Worm (Caenorhabditis elegans): ENCODE results near the gene nex-1.
A peak's percentile ranks its signal among the peaks of the same experiment; 100 is the strongest.

nex-1 gene

DNA sequence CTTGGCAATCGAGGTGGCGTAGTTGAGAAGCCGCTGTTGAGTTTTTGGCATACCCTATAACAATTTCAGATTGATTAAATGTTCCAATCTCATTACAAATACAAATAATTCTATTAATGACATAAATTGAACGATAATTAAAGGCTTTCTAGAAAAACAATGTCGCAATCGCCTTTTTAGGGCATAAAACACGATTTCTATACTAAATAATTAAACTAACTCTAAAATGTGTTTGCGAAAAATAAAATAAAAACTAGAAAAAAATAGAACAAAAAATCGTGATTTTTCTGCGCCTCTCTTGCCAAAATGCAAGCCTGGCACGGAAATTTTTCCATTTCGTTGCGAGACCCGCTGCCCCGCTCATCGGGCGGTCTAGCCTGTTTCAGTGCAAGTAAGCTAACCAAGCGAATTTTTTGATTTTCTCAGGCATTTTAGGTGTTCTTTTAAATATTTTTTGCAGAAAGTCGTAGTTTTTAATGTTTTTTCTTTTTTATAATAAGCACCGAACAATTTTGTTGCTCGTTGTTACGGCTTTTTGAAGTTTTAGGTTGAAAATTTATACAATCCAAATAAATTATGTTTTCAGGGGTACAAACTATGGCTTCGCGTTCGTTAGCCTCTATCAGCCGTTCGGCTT, 2.5 kb downstream of the nex-1 start, which contains the start of the genes C34E10.12, C34E10.10 and atp-2:
TSS of gene C34E10.12 (minus strand) at position 51 of the 637 bp plus-strand sequence.
TSS of gene C34E10.10 (minus strand) at position 54 of the 637 bp plus-strand sequence.
TSS of gene atp-2 (plus strand) at position 587 of the 637 bp plus-strand sequence.
- TF ChIP-seq lsy-12 (tag; optimal IDR thresholded peaks at IDR 0.05), result peak; percentile 77
- TF ChIP-seq egl-27 (tag; optimal IDR thresholded peaks at IDR 0.05), result no peak
- TF ChIP-seq ceh-9 (tag; optimal IDR thresholded peaks at IDR 0.05), result no peak
- peak; percentile 25 for TF ChIP-seq ztf-4 (tag; optimal IDR thresholded peaks at IDR 0.05)
- no peak for TF ChIP-seq nhr-77 (tag; optimal IDR thresholded peaks at IDR 0.05)
- no peak for TF ChIP-seq eor-1 (tag; optimal IDR thresholded peaks at IDR 0.05)
- no peak for TF ChIP-seq ceh-28 (tag; optimal IDR thresholded peaks at IDR 0.05)
- TF ChIP-seq nhr-12 (tag; optimal IDR thresholded peaks at IDR 0.05), result no peak
- TF ChIP-seq unc-39 (tag; optimal IDR thresholded peaks at IDR 0.05), result no peak
- TF ChIP-seq ztf-11 (tag; optimal IDR thresholded peaks at IDR 0.05), result no peak
- TF ChIP-seq lin-15B (tag; optimal IDR thresholded peaks at IDR 0.05), result peak; percentile 95
- TF ChIP-seq R02D3.7 (tag; optimal IDR thresholded peaks at IDR 0.05), result peak; percentile 50
- peak; percentile 33 for TF ChIP-seq fkh-10 (GFP tag; optimal IDR thresholded peaks at IDR 0.05)
- peak; percentile 93 for TF ChIP-seq nfya-1 (tag; optimal IDR thresholded peaks at IDR 0.05; ENCODE audit: insufficient read depth)
- TF ChIP-seq nhr-43 (tag; optimal IDR thresholded peaks at IDR 0.05; ENCODE audit: poor library complexity, severe bottlenecking), result peak; percentile 80
- TF ChIP-seq nhr-76 (tag; optimal IDR thresholded peaks at IDR 0.05), result no peak
- TF ChIP-seq zag-1 (tag; optimal IDR thresholded peaks at IDR 0.05), result no peak
- TF ChIP-seq hmg-11 (tag; optimal IDR thresholded peaks at IDR 0.05), result peak; percentile 91
- peak; percentile 78 for TF ChIP-seq nhr-25 (tag; optimal IDR thresholded peaks at IDR 0.05)
- TF ChIP-seq elt-3 (tag; optimal IDR thresholded peaks at IDR 0.05), result no peak
- peak; percentile 57 for TF ChIP-seq skn-1 (tag; optimal IDR thresholded peaks at IDR 0.05)
- TF ChIP-seq nhr-67 (tag; optimal IDR thresholded peaks at IDR 0.05), result no peak
- peak; percentile 62 for TF ChIP-seq elt-2 (tag; optimal IDR thresholded peaks at IDR 0.05)
- TF ChIP-seq jun-1 (tag; optimal IDR thresholded peaks at IDR 0.05), result peak; percentile 2
- no peak for TF ChIP-seq sea-2 (GFP tag; optimal IDR thresholded peaks at IDR 0.05)
- TF ChIP-seq mml-1 (tag; optimal IDR thresholded peaks at IDR 0.05), result no peak
- TF ChIP-seq nhr-23 (tag; optimal IDR thresholded peaks at IDR 0.05), result peak; percentile 92
- TF ChIP-seq nhr-11 (tag; optimal IDR thresholded peaks at IDR 0.05), result peak; percentile 30
- TF ChIP-seq ceh-82 (tag; optimal IDR thresholded peaks at IDR 0.05), result peak; percentile 9
- no peak for TF ChIP-seq mdl-1 (tag; optimal IDR thresholded peaks at IDR 0.05)
- peak; percentile 94 for TF ChIP-seq lin-39 (tag; optimal IDR thresholded peaks at IDR 0.05)
- no peak for TF ChIP-seq elt-1 (tag; optimal IDR thresholded peaks at IDR 0.05)
- peak; percentile 97 for TF ChIP-seq pha-4 (tag; optimal IDR thresholded peaks at IDR 0.05)
- TF ChIP-seq ama-1 (optimal IDR thresholded peaks at IDR 0.05), result peak; percentile 42
- TF ChIP-seq daf-12 (tag; optimal IDR thresholded peaks at IDR 0.05), result no peak
- no peak for TF ChIP-seq nhr-237 (tag; optimal IDR thresholded peaks at IDR 0.05)
- no peak for TF ChIP-seq fos-1 (tag; optimal IDR thresholded peaks at IDR 0.05)
- peak; percentile 29 for TF ChIP-seq tbx-2 (tag; optimal IDR thresholded peaks at IDR 0.05)
- no peak for TF ChIP-seq unc-62 (GFP tag; optimal IDR thresholded peaks at IDR 0.05)
- no peak for TF ChIP-seq fkh-2 (tag; optimal IDR thresholded peaks at IDR 0.05)
- no peak for TF ChIP-seq nhr-28 (tag; optimal IDR thresholded peaks at IDR 0.05)
- no peak for TF ChIP-seq ZK546.5 (tag; optimal IDR thresholded peaks at IDR 0.05)
- no peak for TF ChIP-seq ceh-16 (tag; optimal IDR thresholded peaks at IDR 0.05)
- no peak for TF ChIP-seq aly-2 (tag; optimal IDR thresholded peaks at IDR 0.05)
- TF ChIP-seq snpc-4 (tag; optimal IDR thresholded peaks at IDR 0.05), result peak; percentile 40
- peak; percentile 88 for TF ChIP-seq egl-5 (tag; optimal IDR thresholded peaks at IDR 0.05)
- TF ChIP-seq pqm-1 (tag; optimal IDR thresholded peaks at IDR 0.05), result peak; percentile 42
